Worm (Caenorhabditis elegans) whole organism, mixed stage, embryonic: ENCODE measurements around the gene C01B10.11.

Experiments
- cnd-1 ChIP-seq: fragments of 200-800 bp; sonication (Bioruptor generic); optimal IDR thresholded peaks from 2 replicates; lab custom pipeline; 2018; ENCODE audit warnings: mild to moderate bottlenecking, missing genetic modification characterization, missing compliant biosample characterization
- elt-3 ChIP-seq: fragments of 150-350 bp; optimal IDR thresholded peaks from 2 replicates; lab custom pipeline; 2014; ENCODE audit warnings: missing biosample characterization, missing genetic modification characterization
- ham-2 ChIP-seq: fragments of 200-800 bp; sonication (Bioruptor generic); optimal IDR thresholded peaks from 2 replicates; lab custom pipeline; 2018; ENCODE audit warnings: mild to moderate bottlenecking, missing genetic modification characterization, missing compliant biosample characterization
- lin-13 ChIP-seq: fragments of 150-350 bp; optimal IDR thresholded peaks from 2 replicates; lab custom pipeline; 2014; ENCODE audit warnings: missing biosample characterization, missing genetic modification characterization
- lsy-2 ChIP-seq: fragments of 150-350 bp; optimal IDR thresholded peaks from 2 replicates; lab custom pipeline; 2014; ENCODE audit warnings: missing biosample characterization, missing genetic modification characterization
- nhr-12 ChIP-seq: fragments of 150-350 bp; optimal IDR thresholded peaks from 2 replicates; lab custom pipeline; 2014; ENCODE audit warnings: missing biosample characterization, missing genetic modification characterization
- nhr-237 ChIP-seq: fragments of 150-350 bp; optimal IDR thresholded peaks from 2 replicates; lab custom pipeline; 2014; ENCODE audit warnings: missing biosample characterization, missing genetic modification characterization
- nhr-28 ChIP-seq: fragments of 150-350 bp; optimal IDR thresholded peaks from 2 replicates; lab custom pipeline; 2014; ENCODE audit warnings: missing biosample characterization, missing genetic modification characterization
- snpc-4 ChIP-seq: fragments of 150-350 bp; optimal IDR thresholded peaks from 2 replicates; lab custom pipeline; 2014; ENCODE audit warnings: missing biosample characterization, missing genetic modification characterization
- unc-39 ChIP-seq: fragments of 150-350 bp; optimal IDR thresholded peaks from 2 replicates; lab custom pipeline; 2014; ENCODE audit warnings: missing biosample characterization, missing genetic modification characterization

DNA sequence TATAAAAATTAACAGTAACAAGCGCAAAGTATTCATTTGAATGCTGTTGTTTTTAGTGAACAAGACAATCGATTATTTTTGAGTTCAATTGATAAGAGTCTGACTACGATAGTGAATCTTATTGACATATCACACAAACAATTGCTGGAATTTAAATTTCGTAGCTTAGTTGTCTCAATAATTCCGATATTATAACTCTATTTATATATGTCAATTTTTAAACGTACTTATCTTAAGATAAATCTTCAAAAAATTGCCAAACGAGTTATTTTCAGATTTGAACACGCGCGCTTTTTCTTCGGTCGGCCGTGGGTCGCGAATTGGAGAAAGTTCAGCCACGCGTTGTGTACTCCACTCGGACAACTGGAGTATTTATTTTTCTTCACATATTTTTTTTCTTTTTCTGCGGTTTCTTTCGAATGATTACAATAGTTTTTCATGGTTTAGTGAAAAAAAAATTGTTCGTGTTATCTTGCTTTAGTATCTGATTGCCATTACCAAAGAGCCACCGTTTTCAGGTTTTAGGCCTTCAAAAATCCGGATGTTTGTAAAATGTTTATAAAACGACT, 26.0 kb upstream of the C01B10.11 start, which contains the start of the genes cest-5.1 and C01B10.9:
- TF ChIP-seq nhr-28, result no peak
- TF ChIP-seq cnd-1 (tag; lab: Kevin White, UChicago), result no peak
- peak; percentile 40 for TF ChIP-seq lsy-2 (tag; lab: Kevin White, UChicago)
- no peak for TF ChIP-seq nhr-237 (tag; lab: Kevin White, UChicago)
- TF ChIP-seq elt-3 (tag; lab: Kevin White, UChicago), result no peak
- no peak for TF ChIP-seq unc-39 (tag; lab: Kevin White, UChicago)
- TF ChIP-seq ham-2, result no peak
- TF ChIP-seq nhr-12 (tag; lab: Kevin White, UChicago), result no peak
- no peak for TF ChIP-seq snpc-4 (tag; lab: Kevin White, UChicago)
- TF ChIP-seq lin-13 (tag; lab: Kevin White, UChicago), result no peak
